Worm (Caenorhabditis elegans) whole organism, dauer: ENCODE data around the gene ran-3.

ENCODE experiments used
- unc-62 ChIP-seq: sonication (generic microtip); optimal IDR thresholded peaks from 2 replicates; lab custom pipeline; 2017; ENCODE audit warnings: missing biosample characterization, missing genetic modification reagents, missing genetic modification characterization

Gene ran-3

DNA sequence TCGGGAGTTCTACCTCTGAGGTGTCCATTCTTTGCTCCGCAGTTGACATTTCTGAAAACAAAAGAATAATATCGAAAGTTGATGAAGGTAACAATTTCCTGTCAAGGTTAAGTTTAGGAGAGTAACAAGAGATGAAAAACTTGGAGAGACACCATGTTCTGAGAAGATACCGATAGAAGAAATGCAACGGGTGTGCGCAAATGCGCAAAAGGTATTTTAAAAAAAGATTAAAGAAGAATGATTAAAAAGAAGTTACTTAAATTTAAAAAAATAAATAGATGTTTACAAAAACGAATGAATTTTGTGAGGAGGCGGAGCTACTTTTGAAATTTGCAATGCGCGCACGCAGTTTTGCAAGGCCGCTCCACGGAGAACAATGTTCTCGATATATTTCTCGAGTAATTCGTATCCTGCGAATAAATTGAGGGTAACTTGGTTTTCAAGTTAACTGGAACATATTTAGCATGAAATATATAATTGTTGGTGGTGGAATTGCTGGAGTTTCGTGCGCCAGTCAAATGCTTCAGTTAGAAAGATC is at the start of gene ran-3, which contains the start of gene C26D10.3:
TSS of gene ran-3 (minus strand) at position 51 of the 538 bp plus-strand sequence.
TSS of gene C26D10.3 (plus strand) at position 385 of the 538 bp plus-strand sequence.
- TF ChIP-seq unc-62 (GFP tag; lab: Kevin White, UChicago) = no peak

DNA sequence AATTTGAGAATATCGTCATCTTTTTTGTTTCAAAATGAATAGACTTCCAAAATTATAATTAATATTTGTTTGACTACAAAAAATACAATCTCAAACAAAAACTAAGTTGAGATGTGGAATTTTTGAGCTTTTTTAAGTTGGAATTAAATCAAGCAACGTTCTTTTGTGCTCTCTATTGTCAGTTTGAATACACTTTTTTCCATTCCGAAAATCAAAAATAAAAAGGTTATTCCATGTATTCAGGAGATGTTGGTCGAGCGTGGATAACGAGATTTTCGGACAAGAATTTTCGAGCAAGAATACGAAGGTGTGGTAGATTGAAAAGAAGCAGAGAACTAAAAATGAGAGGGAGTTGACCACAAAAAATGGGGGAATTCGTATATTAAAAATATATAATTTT is 45.3 kb upstream of the ran-3 start:
- no peak for TF ChIP-seq unc-62 (GFP tag; lab: Kevin White, UChicago)

DNA sequence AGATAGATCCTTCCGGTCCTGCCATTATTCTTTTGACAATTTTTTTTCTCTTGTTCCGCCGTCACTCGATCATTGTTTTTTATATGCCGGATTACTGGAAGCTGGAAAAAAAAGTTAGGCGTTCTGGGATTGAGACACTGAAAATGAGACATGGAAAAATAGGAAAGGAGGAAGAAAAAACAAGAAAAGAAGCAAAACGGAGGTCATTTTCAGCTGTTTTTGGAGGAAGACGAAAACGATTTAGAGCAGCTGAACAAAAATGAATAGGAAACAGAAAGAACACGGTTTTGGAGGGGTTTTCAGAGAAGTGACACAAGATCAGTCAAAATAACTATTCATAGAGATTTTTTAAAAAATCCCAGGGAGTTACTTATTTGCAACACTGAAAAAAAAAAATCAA is 44.2 kb upstream of the ran-3 start, which contains the start of gene amt-3:
TSS of gene amt-3 (minus strand) at position 101 of the 400 bp plus-strand sequence.
- no peak for TF ChIP-seq unc-62 (GFP tag; lab: Kevin White, UChicago)

DNA sequence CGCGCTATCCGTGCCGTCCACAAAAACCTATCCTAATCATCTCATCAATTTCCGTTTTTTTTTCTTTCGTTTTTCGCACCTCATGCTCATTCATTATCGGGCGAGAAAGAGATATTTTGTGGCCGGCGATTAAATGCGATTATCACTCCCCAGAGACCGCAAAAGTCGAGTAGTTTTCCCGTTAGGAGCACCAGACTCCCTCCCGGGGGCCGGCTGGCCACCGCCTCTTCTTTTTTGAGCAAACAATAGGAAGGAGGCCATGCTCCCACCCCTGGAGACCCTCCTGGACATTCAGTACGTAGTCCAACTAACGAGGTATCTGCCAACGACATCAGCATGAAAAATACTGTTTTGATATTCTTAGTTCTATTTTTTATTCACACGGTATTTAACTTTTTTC is 35.6 kb upstream of the ran-3 start, which contains the start of gene M195.2:
TSS of gene M195.2 (plus strand) at position 301 of the 400 bp plus-strand sequence.
- TF ChIP-seq unc-62 (GFP tag; lab: Kevin White, UChicago) = no peak

DNA sequence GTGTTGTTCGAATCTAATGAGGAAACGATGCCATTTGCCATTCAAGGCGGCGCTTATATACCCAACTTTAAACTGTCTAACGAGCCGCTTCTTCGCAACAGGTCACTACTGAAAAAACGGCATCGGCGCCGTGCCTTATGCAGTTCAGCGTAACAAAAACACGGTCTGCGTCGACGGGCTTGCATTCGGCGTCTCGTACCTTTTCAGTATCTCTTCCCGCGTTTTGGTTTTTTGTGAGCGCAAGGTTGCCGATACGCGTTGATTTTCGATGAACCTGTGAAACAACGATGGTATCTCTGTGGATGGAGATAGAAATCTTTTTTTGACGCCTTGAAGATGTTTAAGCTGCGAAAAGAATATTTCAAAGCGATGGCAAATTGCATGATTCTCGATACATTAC is 34.5 kb upstream of the ran-3 start, which contains the start of gene col-77:
TSS of gene col-77 (minus strand) at position 32 of the 400 bp plus-strand sequence.
- TF ChIP-seq unc-62 (GFP tag; lab: Kevin White, UChicago) = no peak

DNA sequence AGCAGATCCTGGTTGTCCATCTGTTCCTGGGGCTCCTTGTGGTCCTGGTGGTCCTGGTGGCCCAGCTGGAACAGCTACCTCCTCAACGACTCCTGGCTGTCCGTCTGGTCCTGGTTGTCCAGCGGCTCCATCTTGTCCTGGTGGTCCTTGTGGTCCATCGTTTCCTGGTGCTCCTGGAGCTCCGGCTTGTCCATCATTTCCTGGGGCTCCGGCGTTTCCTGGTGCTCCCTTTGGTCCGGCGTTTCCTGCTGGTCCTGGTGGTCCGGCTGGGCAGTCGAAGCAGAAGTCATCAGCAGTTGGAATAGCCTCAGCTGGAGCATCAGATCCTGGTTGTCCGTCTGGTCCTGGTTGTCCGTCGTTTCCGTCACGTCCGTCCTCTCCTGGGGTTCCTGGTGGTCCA is 33.6 kb upstream of the ran-3 start:
- TF ChIP-seq unc-62 (GFP tag; lab: Kevin White, UChicago) = no peak

DNA sequence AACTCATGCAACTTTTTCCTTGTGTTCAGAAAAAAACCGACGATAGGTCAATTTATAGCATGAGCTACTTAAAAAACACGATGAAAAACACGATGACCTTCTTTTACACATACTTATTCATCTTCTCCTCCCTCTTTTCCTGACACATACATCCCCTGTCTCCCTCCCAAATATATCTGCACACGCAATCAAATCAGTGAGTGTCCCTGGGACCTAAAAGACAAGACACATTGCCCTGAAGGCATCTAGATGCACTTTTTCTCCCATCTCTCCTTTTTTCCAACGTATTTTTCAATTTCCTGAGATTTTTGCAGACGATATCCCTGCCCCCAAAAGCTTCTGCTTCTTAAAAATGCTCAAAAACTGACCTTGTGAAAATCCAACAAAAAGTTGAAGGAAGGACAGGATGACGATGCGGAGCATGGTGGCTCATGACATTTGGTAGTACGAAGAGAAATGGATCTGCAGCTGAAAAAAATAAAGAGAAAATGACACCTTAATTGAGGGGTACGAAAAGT is 29.4 kb upstream of the ran-3 start, which contains the start of gene C26D10.6:
TSS of gene C26D10.6 (minus strand) at position 468 of the 518 bp plus-strand sequence.
- no peak for TF ChIP-seq unc-62 (GFP tag; lab: Kevin White, UChicago)

DNA sequence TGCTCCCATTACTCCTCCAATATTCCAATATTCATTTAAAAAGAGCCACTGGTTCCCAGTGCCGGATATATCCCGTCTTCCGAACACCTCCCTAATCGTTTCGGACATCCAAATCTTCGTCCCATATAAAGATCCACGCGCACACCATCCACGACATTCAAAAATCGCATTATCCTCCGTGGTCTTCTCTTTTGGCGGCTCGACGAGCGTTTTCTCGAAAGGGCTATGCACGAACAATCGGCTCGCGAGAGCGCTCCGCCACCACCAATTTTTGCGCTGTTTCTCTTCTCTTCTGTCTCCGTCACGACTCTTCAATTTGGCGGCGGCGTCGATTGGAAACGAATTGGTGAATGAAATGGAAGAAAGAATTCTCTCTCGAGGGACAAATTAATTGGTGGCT is 28.4 kb upstream of the ran-3 start:
- no peak for TF ChIP-seq unc-62 (GFP tag; lab: Kevin White, UChicago)

DNA sequence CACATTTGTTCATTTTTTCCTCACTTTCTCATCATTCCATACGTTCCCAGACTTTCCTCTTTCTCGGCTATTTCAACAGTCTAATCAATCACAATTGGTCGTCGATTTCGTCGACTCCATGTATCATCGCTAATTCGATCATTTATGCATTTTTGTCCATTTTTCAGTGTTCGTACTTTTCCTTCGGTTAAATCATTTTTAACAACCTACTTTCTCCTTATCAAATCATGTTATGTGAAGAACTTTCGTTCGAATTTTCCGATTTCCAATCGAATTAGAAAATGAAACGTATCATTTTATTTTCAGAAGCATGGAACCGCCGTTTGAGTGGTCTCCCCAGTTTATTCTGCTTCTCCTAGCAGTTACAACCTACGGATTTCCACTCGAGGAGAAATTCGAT is 21.5 kb upstream of the ran-3 start, which contains the start of gene eff-1:
TSS of gene eff-1 (plus strand) at position 301 of the 400 bp plus-strand sequence.
- no peak for TF ChIP-seq unc-62 (GFP tag; lab: Kevin White, UChicago)

DNA sequence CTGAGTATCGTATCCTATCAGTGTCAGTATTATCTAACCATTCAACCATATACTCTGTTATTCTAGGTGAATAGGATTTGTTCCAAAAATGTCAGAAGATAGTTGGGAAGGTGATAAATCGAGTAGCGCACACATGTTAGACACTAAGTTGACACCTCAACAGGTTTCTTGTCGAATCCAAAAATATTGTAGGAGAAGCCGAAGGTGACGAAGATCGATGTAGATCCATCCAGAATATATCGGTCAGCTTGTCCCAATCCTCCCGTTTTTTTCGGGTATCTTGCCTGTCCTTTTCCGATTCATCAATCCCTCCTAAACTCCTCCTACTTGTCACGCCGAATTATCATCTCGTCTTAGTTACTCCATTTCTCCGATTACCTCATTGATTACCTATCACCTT is 20.8 kb upstream of the ran-3 start:
- no peak for TF ChIP-seq unc-62 (GFP tag; lab: Kevin White, UChicago)

DNA sequence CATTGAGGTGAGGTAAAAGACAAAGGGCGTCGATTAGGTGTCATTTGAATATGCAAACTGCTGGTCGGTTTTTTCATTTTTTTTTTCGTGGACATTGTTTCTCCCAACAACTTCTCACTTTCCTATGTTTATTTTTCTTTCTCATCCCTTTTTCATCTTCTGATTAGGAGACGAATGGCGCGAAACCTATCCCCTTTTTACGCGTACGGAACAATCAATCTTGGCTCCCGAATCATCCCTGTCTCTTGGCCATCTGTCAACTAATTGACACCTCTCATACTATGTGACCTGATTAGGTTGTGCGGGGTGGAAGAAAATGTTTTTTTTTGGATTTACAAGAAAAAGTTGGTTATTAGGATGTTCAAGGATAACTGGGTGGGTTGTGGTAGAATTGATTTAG is 20.0 kb upstream of the ran-3 start:
- TF ChIP-seq unc-62 (GFP tag; lab: Kevin White, UChicago) = no peak

DNA sequence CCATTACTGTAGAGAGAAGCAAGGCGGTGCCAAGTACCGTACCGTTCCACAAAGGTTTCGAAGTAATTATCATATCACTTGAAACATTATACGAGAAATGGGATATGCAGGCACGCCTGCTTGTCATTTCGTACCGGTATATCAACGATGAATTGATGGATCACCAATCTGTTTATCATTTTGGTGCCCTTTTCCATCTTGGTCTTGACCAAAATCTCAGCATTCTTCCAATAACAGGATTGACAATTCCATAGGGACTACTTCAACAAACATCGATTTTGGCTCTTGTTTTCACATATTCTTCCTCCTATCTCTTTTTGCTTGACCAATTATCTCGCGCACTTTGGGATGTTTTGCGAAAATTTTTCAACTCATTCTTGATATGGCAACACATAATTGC is 14.3 kb upstream of the ran-3 start:
- TF ChIP-seq unc-62 (GFP tag; lab: Kevin White, UChicago) = no peak

DNA sequence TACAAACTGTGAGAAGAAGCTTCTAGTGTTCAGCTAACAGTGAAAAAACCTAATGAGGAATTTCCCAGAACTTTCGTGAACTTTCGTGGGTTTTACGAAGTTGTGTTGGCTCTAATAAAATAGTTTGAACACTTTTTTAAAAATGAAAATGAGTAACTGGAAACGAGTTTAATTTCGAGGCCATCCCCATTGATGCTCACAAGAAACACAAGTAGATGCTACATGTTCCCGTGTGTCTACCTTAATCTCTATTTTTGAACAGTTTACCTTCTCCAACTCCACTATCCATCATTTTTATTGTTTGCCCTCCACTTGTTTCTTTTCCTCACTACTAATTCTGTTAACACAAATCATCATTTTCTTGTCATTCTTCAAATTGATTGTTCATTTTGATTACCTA is 8.8 kb upstream of the ran-3 start, which contains the start of gene C26D10.7:
TSS of gene C26D10.7 (plus strand) at position 301 of the 400 bp plus-strand sequence.
- no peak for TF ChIP-seq unc-62 (GFP tag; lab: Kevin White, UChicago)

DNA sequence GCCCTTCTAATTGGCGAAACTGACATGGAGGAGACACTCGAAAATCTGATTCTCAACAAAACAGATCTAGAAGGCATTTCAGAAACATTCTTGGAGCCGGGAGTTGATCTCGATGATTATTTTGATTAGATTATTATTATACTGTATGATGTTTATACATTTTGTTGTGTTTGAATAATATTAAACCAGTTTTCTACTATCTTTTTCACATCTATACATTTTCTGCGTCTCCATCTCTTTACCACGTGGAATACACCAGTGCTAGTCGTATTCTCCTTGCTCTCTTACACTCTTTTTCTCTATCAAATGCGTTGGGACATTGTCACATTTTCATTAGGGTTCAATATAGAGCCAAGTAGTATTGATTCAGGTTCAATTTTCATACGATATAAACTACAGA is 4.6 kb upstream of the ran-3 start, which contains the start of gene C26D10.4:
TSS of gene C26D10.4 (plus strand) at position 301 of the 400 bp plus-strand sequence.
- TF ChIP-seq unc-62 (GFP tag; lab: Kevin White, UChicago) = no peak

DNA sequence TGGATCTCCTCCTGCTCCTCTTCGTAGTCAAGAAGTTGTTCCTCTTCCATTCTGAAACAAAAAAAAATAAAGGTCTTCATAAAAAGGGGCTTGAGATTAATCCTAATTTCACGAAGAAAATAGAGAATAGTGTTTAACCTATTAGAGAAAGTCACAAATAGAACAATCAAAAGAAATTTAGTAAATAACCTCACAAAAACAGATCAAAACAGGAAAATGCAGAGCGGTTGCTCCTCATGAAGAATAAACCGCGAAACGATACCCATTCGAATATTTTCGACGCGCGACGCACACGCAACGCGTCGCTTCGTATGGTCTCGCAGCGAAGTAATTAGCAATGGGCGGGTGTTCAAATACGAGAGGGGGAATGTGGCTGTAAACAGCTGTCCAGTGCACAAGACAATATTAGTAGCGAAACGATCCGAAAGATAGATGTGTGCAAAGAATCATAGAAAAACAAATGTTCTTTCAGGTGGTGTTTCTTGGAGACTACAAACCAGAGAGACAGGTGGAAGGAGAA is 4.0 kb upstream of the ran-3 start, which contains the start of gene hel-1:
TSS of gene hel-1 (minus strand) at position 51 of the 520 bp plus-strand sequence.
- TF ChIP-seq unc-62 (GFP tag; lab: Kevin White, UChicago) = no peak

DNA sequence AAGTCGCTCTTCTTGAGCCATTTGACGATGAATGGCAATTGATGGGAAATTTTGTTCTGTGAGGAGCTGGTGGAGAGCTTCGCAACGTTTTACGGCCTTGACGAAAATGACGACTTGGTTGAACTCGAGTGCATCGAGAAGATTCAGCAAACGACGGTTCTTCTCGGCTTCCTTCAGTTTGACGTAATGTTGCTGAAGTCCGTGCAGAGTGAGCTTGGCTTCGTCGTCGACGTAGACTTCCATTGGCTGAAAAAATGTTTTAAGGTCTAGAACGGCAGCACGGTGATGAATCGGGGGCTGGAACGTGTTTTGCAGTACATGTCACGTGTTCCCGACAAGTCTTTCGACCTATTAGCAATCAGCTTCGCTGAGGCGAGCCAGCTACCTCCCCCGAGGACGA is 2.6 kb upstream of the ran-3 start:
- TF ChIP-seq unc-62 (GFP tag; lab: Kevin White, UChicago) = no peak
